Worm (Caenorhabditis elegans) whole organism, L4 larva: Measurements from ENCODE around the gene ceh-13.

ENCODE experiments used
- mep-1 ChIP-seq: fragments of 150-350 bp; sonication (generic microtip); optimal IDR thresholded peaks from 3 replicates; lab custom pipeline; 2014; ENCODE audit warnings: missing biosample characterization, missing genetic modification characterization
- skn-1 ChIP-seq: fragments of 150-350 bp; optimal IDR thresholded peaks from 2 replicates; lab custom pipeline; 2014; ENCODE audit warnings: missing biosample characterization, missing genetic modification characterization

ce11 chrIII:7518424-7518823, 37.0 kb upstream of the ceh-13 start, which contains the start of gene clk-2:
- TF ChIP-seq skn-1 (tag; lab: Kevin White, UChicago) (no peak), mep-1 (tag; lab: Kevin White, UChicago) (no peak)
